Fruit fly (Drosophila melanogaster) whole organism, embryonic: ENCODE measurements around the gene AstC-R2.

Source experiments
- Bgb ChIP-seq: fragments of 200-800 bp; sonication (Bioruptor generic); IDR thresholded peaks from 2 replicates; pipeline ENCODE4 v1.3.6; 2022; ENCODE audit warnings: missing biosample characterization, missing genetic modification characterization; ENCODE audit not compliant: partially characterized antibody
- BtbVII ChIP-seq: fragments of 200-800 bp; sonication (Bioruptor generic); optimal IDR thresholded peaks from 3 replicates; lab custom pipeline; 2017; ENCODE audit warnings: missing biosample characterization, mild to moderate bottlenecking, missing genetic modification characterization
- CG10565 ChIP-seq: fragments of 200-800 bp; sonication (Bioruptor generic); optimal IDR thresholded peaks from 3 replicates; lab custom pipeline; 2016; ENCODE audit warnings: missing biosample characterization, mild to moderate bottlenecking, missing genetic modification characterization
- CG11247 ChIP-seq: fragments of 200-800 bp; sonication (Bioruptor generic); IDR thresholded peaks from 2 replicates; pipeline ENCODE4 v1.3.6; 2022; ENCODE audit warnings: missing biosample characterization, missing genetic modification characterization
- CG14014 ChIP-seq: fragments of 200-800 bp; sonication (Bioruptor generic); IDR thresholded peaks from 2 replicates; pipeline ENCODE4 v1.3.6; 2022; ENCODE audit warnings: missing biosample characterization, missing genetic modification characterization
- CG14050 ChIP-seq: fragments of 200-800 bp; sonication (Bioruptor generic); IDR thresholded peaks from 3 replicates; pipeline ENCODE4 v1.3.6; 2022; ENCODE audit warnings: missing biosample characterization, missing genetic modification characterization
- CG14860 ChIP-seq: fragments of 200-800 bp; sonication (Bioruptor generic); IDR thresholded peaks from 3 replicates; pipeline ENCODE4 v1.3.6; 2022; ENCODE audit warnings: missing biosample characterization, missing genetic modification characterization; ENCODE audit not compliant: partially characterized antibody
- CG17186 ChIP-seq: fragments of 200-800 bp; sonication (Bioruptor generic); optimal IDR thresholded peaks from 3 replicates; lab custom pipeline; 2017; ENCODE audit warnings: missing biosample characterization, missing genetic modification reagents, missing genetic modification characterization
- CG17802 ChIP-seq: fragments of 200-800 bp; sonication (Bioruptor generic); optimal IDR thresholded peaks from 2 replicates; lab custom pipeline; 2018; ENCODE audit warnings: missing biosample characterization, mild to moderate bottlenecking, missing genetic modification characterization, moderate library complexity
- CG18011 ChIP-seq: fragments of 200-800 bp; sonication (Bioruptor generic); optimal IDR thresholded peaks from 2 replicates; lab custom pipeline; 2017; ENCODE audit warnings: missing biosample characterization, missing genetic modification characterization, mild to moderate bottlenecking, moderate library complexity, missing genotype
- CG3407 ChIP-seq: fragments of 200-800 bp; sonication (Bioruptor generic); optimal IDR thresholded peaks from 2 replicates; lab custom pipeline; 2018; ENCODE audit warnings: missing biosample characterization, mild to moderate bottlenecking, missing genetic modification characterization
- CG4404 ChIP-seq: fragments of 200-800 bp; sonication (Bioruptor generic); IDR thresholded peaks from 2 replicates; pipeline ENCODE4 v1.3.6; 2022; ENCODE audit warnings: missing biosample characterization, missing genetic modification characterization
- CG6254 ChIP-seq: fragments of 200-800 bp; sonication (Bioruptor generic); optimal IDR thresholded peaks from 3 replicates; lab custom pipeline; 2017; ENCODE audit warnings: mild to moderate bottlenecking, missing biosample characterization, missing genetic modification reagents, missing genetic modification characterization
- CG7987 ChIP-seq: fragments of 200-800 bp; sonication (Bioruptor generic); optimal IDR thresholded peaks from 2 replicates; lab custom pipeline; 2018; ENCODE audit warnings: missing biosample characterization, mild to moderate bottlenecking, missing genetic modification characterization, moderate library complexity
- Drgx ChIP-seq: fragments of 200-800 bp; sonication (Bioruptor generic); IDR thresholded peaks from 2 replicates; pipeline ENCODE4 v1.3.6; 2022; ENCODE audit warnings: missing biosample characterization, missing genetic modification characterization
- MESR4 ChIP-seq: fragments of 200-800 bp; sonication (Bioruptor generic); optimal IDR thresholded peaks from 2 replicates; lab custom pipeline; 2018; ENCODE audit warnings: missing biosample characterization, mild to moderate bottlenecking, missing genetic modification characterization, moderate library complexity
- Max ChIP-seq: fragments of 200-800 bp; sonication (Bioruptor generic); optimal IDR thresholded peaks from 2 replicates; lab custom pipeline; 2016; ENCODE audit warnings: missing biosample characterization, mild to moderate bottlenecking, missing genetic modification characterization
- Myb ChIP-seq: fragments of 200-800 bp; sonication (Bioruptor generic); optimal IDR thresholded peaks from 2 replicates; lab custom pipeline; 2016; ENCODE audit warnings: missing biosample characterization, missing genetic modification characterization
- NC2β ChIP-seq: fragments of 200-800 bp; sonication (Bioruptor generic); optimal IDR thresholded peaks from 2 replicates; lab custom pipeline; 2016; ENCODE audit warnings: missing biosample characterization, missing genetic modification characterization
- Ravus ChIP-seq: fragments of 200-800 bp; sonication (Bioruptor generic); IDR thresholded peaks from 2 replicates; pipeline ENCODE4 v1.3.6; 2022; ENCODE audit warnings: missing biosample characterization, missing genetic modification characterization
- Sox102F ChIP-seq: fragments of 200-800 bp; sonication (Bioruptor generic); optimal IDR thresholded peaks from 2 replicates; lab custom pipeline; 2018; ENCODE audit warnings: missing biosample characterization, mild to moderate bottlenecking, missing genetic modification characterization, moderate library complexity
- Tbp ChIP-seq: fragments of >200 bp; optimal IDR thresholded peaks from 2 replicates; lab custom pipeline; 2018; ENCODE audit warnings: missing biosample characterization, missing genetic modification characterization
- Usf ChIP-seq: fragments of 200-800 bp; sonication (Bioruptor generic); optimal IDR thresholded peaks from 2 replicates; lab custom pipeline; 2017; ENCODE audit warnings: missing genotype, missing biosample characterization, missing genetic modification characterization
- aop ChIP-seq: fragments of 200-800 bp; sonication (Bioruptor generic); IDR thresholded peaks from 2 replicates; pipeline ENCODE4 v1.3.6; 2022; ENCODE audit warnings: missing biosample characterization, missing genetic modification characterization
- bbx ChIP-seq: fragments of 200-800 bp; sonication (Bioruptor generic); IDR thresholded peaks from 2 replicates; pipeline ENCODE4 v1.3.6; 2022; ENCODE audit warnings: missing biosample characterization, missing genetic modification characterization; ENCODE audit not compliant: partially characterized antibody
- bigmax ChIP-seq: fragments of 200-800 bp; sonication (Bioruptor generic); optimal IDR thresholded peaks from 2 replicates; lab custom pipeline; 2018; ENCODE audit warnings: missing biosample characterization, mild to moderate bottlenecking, missing genetic modification characterization
- cas ChIP-seq: fragments of 200-800 bp; sonication (Bioruptor generic); IDR thresholded peaks from 2 replicates; pipeline ENCODE4 v1.3.6; 2022; ENCODE audit warnings: missing biosample characterization, missing genetic modification characterization
- chm ChIP-seq: fragments of 200-800 bp; sonication (Bioruptor generic); IDR thresholded peaks from 2 replicates; pipeline ENCODE4 v1.3.6; 2022; ENCODE audit warnings: missing biosample characterization, missing genetic modification characterization
- corto ChIP-seq: fragments of 200-800 bp; sonication (Bioruptor generic); optimal IDR thresholded peaks from 2 replicates; lab custom pipeline; 2016; ENCODE audit warnings: missing biosample characterization, mild to moderate bottlenecking, missing genetic modification characterization, moderate library complexity
- dimm ChIP-seq: fragments of 200-800 bp; sonication (Bioruptor generic); IDR thresholded peaks from 2 replicates; pipeline ENCODE4 v1.3.6; 2022; ENCODE audit warnings: missing biosample characterization, missing genetic modification characterization
- en ChIP-seq: fragments of 200-800 bp; sonication (Bioruptor generic); optimal IDR thresholded peaks from 2 replicates; lab custom pipeline; 2016; ENCODE audit warnings: missing biosample characterization, missing genetic modification characterization
- fd64A ChIP-seq: fragments of 200-800 bp; sonication (Bioruptor generic); optimal IDR thresholded peaks from 3 replicates; lab custom pipeline; 2018; ENCODE audit warnings: missing biosample characterization, mild to moderate bottlenecking, missing genetic modification characterization
- insv ChIP-seq, 2 experiments: fragments of 200-800 bp; sonication (Bioruptor generic); optimal IDR thresholded peaks; 3 replicates each; lab custom pipeline; 2016 to 2018; ENCODE audit warnings: missing biosample characterization in 2 of 2, missing genetic modification characterization in 2 of 2
- kah ChIP-seq: fragments of 200-800 bp; sonication (Bioruptor generic); optimal IDR thresholded peaks from 2 replicates; lab custom pipeline; 2018; ENCODE audit warnings: missing biosample characterization, mild to moderate bottlenecking, missing genetic modification characterization
- knrl ChIP-seq: fragments of 200-800 bp; sonication (Bioruptor generic); IDR thresholded peaks from 3 replicates; pipeline ENCODE4 v1.3.6; 2022; ENCODE audit warnings: missing biosample characterization, missing genetic modification characterization; ENCODE audit not compliant: partially characterized antibody
- lab ChIP-seq: fragments of 200-800 bp; sonication (Bioruptor generic); optimal IDR thresholded peaks from 3 replicates; lab custom pipeline; 2017; ENCODE audit warnings: missing biosample characterization, missing genetic modification characterization, mild to moderate bottlenecking, moderate library complexity, missing genetic modification reagents
- lmd ChIP-seq: fragments of 200-800 bp; sonication (Bioruptor generic); IDR thresholded peaks from 2 replicates; pipeline ENCODE4 v1.3.6; 2022; ENCODE audit warnings: missing biosample characterization, missing genetic modification characterization
- lola ChIP-seq, 3 experiments: fragments of >200 bp in 2 of 3; fragments of 200-800 bp in 1 of 3; sonication (Bioruptor generic) in 1 of 3; optimal IDR thresholded peaks; 2 replicates each; lab custom pipeline; 2017 to 2019; ENCODE audit warnings: missing biosample characterization in 3 of 3, missing genetic modification characterization in 3 of 3, mild to moderate bottlenecking in 1 of 3, moderate library complexity in 1 of 3
- maf-S ChIP-seq: fragments of 200-800 bp; sonication (Bioruptor generic); optimal IDR thresholded peaks from 2 replicates; lab custom pipeline; 2016; ENCODE audit warnings: missing biosample characterization, missing genetic modification characterization
- nau ChIP-seq: fragments of 200-800 bp; sonication (Bioruptor generic); optimal IDR thresholded peaks from 3 replicates; lab custom pipeline; 2017; ENCODE audit warnings: missing biosample characterization, mild to moderate bottlenecking, missing genetic modification characterization, missing genetic modification reagents
- peb ChIP-seq: fragments of 200-800 bp; sonication (Bioruptor generic); IDR thresholded peaks from 2 replicates; pipeline ENCODE4 v1.3.6; 2022; ENCODE audit warnings: missing biosample characterization, missing genetic modification characterization
- sc ChIP-seq, 3 experiments: fragments of >200 bp in 2 of 3; fragments of 200-800 bp in 1 of 3; sonication (Bioruptor generic) in 1 of 3; optimal IDR thresholded peaks; 2 replicates in 2 of 3; 3 replicates in 1 of 3; lab custom pipeline; 2017; ENCODE audit warnings: mild to moderate bottlenecking in 1 of 3, missing biosample characterization in 1 of 3, missing genetic modification characterization in 1 of 3, missing genetic modification reagents in 1 of 3
- schlank ChIP-seq: fragments of 200-800 bp; sonication (Bioruptor generic); optimal IDR thresholded peaks from 2 replicates; lab custom pipeline; 2018; ENCODE audit warnings: missing biosample characterization, mild to moderate bottlenecking, missing genetic modification characterization
- so ChIP-seq: fragments of 200-800 bp; sonication (Bioruptor generic); IDR thresholded peaks from 3 replicates; pipeline ENCODE4 v1.3.6; 2022; ENCODE audit warnings: missing biosample characterization, missing genetic modification characterization
- sr ChIP-seq: fragments of 200-800 bp; sonication (Bioruptor generic); IDR thresholded peaks from 3 replicates; pipeline ENCODE4 v1.3.6; 2022; ENCODE audit warnings: missing biosample characterization, missing genetic modification characterization
- tio ChIP-seq: fragments of 200-800 bp; sonication (Bioruptor generic); optimal IDR thresholded peaks from 2 replicates; lab custom pipeline; 2017; ENCODE audit warnings: missing biosample characterization, missing genetic modification characterization, inconsistent platforms
- toy ChIP-seq: fragments of 200-800 bp; sonication (Bioruptor generic); IDR thresholded peaks from 2 replicates; pipeline ENCODE4 v1.3.6; 2022; ENCODE audit warnings: missing biosample characterization, missing genetic modification characterization
- wor ChIP-seq: fragments of 200-800 bp; sonication (Bioruptor generic); IDR thresholded peaks from 2 replicates; pipeline ENCODE4 v1.3.6; 2022; ENCODE audit warnings: missing biosample characterization, missing genetic modification characterization
- zen2 ChIP-seq: fragments of 200-800 bp; sonication (Bioruptor generic); IDR thresholded peaks from 3 replicates; pipeline ENCODE4 v1.3.6; 2022; ENCODE audit warnings: missing biosample characterization, missing genetic modification characterization; ENCODE audit not compliant: partially characterized antibody

AstC-R2 gene

DNA sequence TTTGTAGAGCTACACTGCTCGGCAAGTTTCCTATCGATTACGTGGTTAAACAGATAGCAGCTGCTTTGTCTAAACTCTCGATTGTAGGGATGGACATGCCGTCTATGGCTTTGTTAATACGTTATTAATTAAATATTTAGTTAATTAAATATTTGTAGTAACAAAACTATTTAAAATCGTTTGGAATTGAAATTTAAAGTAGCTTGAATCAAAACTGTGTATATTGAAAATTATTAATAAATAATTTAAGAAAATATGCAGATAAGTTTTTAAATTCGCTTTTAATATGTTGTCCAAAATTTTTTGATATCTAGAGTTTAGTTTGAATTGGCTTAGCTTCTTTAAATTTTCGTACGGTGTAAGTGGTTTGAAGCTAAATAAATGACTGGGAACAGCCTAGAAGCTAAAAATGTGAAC is 41.4 kb downstream of the AstC-R2 start, which contains the start of gene CG32196 (continued):
- TF ChIP-seq lola (GFP tag; optimal IDR thresholded peaks at IDR 0.05; lab: Kevin White, UChicago): peak in 1 of 3 experiments; percentile 89
- TF ChIP-seq NC2β (GFP tag; lab: Kevin White, UChicago): no peak
- no peak for TF ChIP-seq Max (GFP tag; lab: Kevin White, UChicago)
- TF ChIP-seq CG10565: no peak
- TF ChIP-seq MESR4 (GFP tag; lab: Kevin White, UChicago): peak; percentile 44
- TF ChIP-seq nau (GFP tag; lab: Kevin White, UChicago): peak; percentile 60
- peak; percentile 38; the same call in 1 of the 2 replicates for TF ChIP-seq CG4404 (GFP tag; lab: Robert Waterston, UW)
- TF ChIP-seq sc (optimal IDR thresholded peaks at IDR 0.05; lab: Kevin White, UChicago): no peak
- TF ChIP-seq sc (GFP tag; optimal IDR thresholded peaks at IDR 0.05; lab: Kevin White, UChicago): peak; percentile 69
- peak; percentile 73 for TF ChIP-seq tio (GFP tag; lab: Kevin White, UChicago)
- TF ChIP-seq Bgb (GFP tag; lab: Robert Waterston, UW): no peak
- peak; percentile 83 for TF ChIP-seq CG14014 (GFP tag; lab: Robert Waterston, UW)
- TF ChIP-seq so (GFP tag; lab: Robert Waterston, UW): no peak; the same call in 2 of the 3 replicates
- no peak for TF ChIP-seq bigmax (GFP tag; lab: Kevin White, UChicago)
- peak; percentile 50 for TF ChIP-seq CG17802 (tag; lab: Kevin White, UChicago)
- peak; percentile 69 for TF ChIP-seq Ravus
- TF ChIP-seq BtbVII (GFP tag; lab: Kevin White, UChicago): peak; percentile 78
- TF ChIP-seq toy: no peak; the same call in 1 of the 2 replicates
- TF ChIP-seq wor (GFP tag; lab: Robert Waterston, UW): peak; percentile 77
- TF ChIP-seq peb (GFP tag; lab: Robert Waterston, UW): peak; percentile 54; the same call in 1 of the 2 replicates
- no peak for TF ChIP-seq aop (GFP tag; lab: Robert Waterston, UW)
- TF ChIP-seq bbx (GFP tag; lab: Robert Waterston, UW): no peak
- TF ChIP-seq en (GFP tag; lab: Kevin White, UChicago): no peak
- peak; percentile 6 for TF ChIP-seq Myb (GFP tag; lab: Kevin White, UChicago)
- TF ChIP-seq CG11247 (GFP tag; lab: Robert Waterston, UW): peak; percentile 81
- TF ChIP-seq corto: no peak
- peak; percentile 55; the same call in 1 of the 2 replicates for TF ChIP-seq chm
- no peak for TF ChIP-seq schlank (tag; lab: Kevin White, UChicago)
- TF ChIP-seq lmd (GFP tag; lab: Robert Waterston, UW): peak; percentile 88
- no peak for TF ChIP-seq CG14860 (GFP tag; lab: Robert Waterston, UW)
- peak; percentile 94 for TF ChIP-seq Sox102F (GFP tag; lab: Kevin White, UChicago)
- TF ChIP-seq CG6254 (GFP tag; lab: Kevin White, UChicago): peak; percentile 74
- TF ChIP-seq lab (GFP tag; lab: Kevin White, UChicago): peak; percentile 87
- no peak for TF ChIP-seq Tbp (GFP tag; lab: Kevin White, UChicago)
- TF ChIP-seq knrl (GFP tag; lab: Robert Waterston, UW): no peak
- TF ChIP-seq CG17186: no peak
- TF ChIP-seq CG18011: peak; percentile 68
- no peak for TF ChIP-seq maf-S
- no peak for TF ChIP-seq sr (GFP tag; lab: Robert Waterston, UW)
- TF ChIP-seq Usf (GFP tag; lab: Kevin White, UChicago): peak; percentile 67
- TF ChIP-seq CG3407 (GFP tag; lab: Kevin White, UChicago): peak; percentile 73
- TF ChIP-seq insv (GFP tag; optimal IDR thresholded peaks at IDR 0.05; lab: Kevin White, UChicago): peak in 1 of 2 experiments; percentile 8
- TF ChIP-seq Drgx (GFP tag; lab: Robert Waterston, UW): no peak
- TF ChIP-seq zen2 (GFP tag; lab: Robert Waterston, UW): no peak
- TF ChIP-seq cas (GFP tag; lab: Robert Waterston, UW): peak; percentile 78
- TF ChIP-seq CG14050 (GFP tag; lab: Robert Waterston, UW): peak; percentile 63
- TF ChIP-seq CG7987 (GFP tag; lab: Kevin White, UChicago): peak; percentile 49
- 0 out of 2 replicates have a peak, but pooled peaks have one; percentile 38 for TF ChIP-seq dimm (GFP tag; lab: Robert Waterston, UW)
- peak; percentile 59 for TF ChIP-seq kah (GFP tag; lab: Kevin White, UChicago)
- peak; percentile 60 for TF ChIP-seq fd64A (GFP tag; lab: Kevin White, UChicago)
